Worm (Caenorhabditis elegans): Measurements from ENCODE around the gene C14C6.6.

The C14C6.6 gene

ce11 chrV:565984-566383 is 18.1 kb upstream of the C14C6.6 start, which contains the start of gene sri-73:
Gene sri-73, minus strand, starts transcription at chrV:566084.
- no peak for TF ChIP-seq ceh-16 (tag; optimal IDR thresholded peaks at IDR 0.05)
- no peak for TF ChIP-seq ZK546.5 (tag; optimal IDR thresholded peaks at IDR 0.05)
- TF ChIP-seq nhr-10 (tag; optimal IDR thresholded peaks at IDR 0.05) = no peak
- no peak for TF ChIP-seq nhr-23 (tag; optimal IDR thresholded peaks at IDR 0.05)
- TF ChIP-seq nhr-77 (tag; optimal IDR thresholded peaks at IDR 0.05) = no peak
- no peak for TF ChIP-seq nhr-129 (tag; optimal IDR thresholded peaks at IDR 0.05)
- no peak for TF ChIP-seq lin-39 (tag; optimal IDR thresholded peaks at IDR 0.05)
- no peak for TF ChIP-seq ztf-11 (tag; optimal IDR thresholded peaks at IDR 0.05)
- TF ChIP-seq ztf-4 (tag; optimal IDR thresholded peaks at IDR 0.05) = no peak
- TF ChIP-seq elt-3 (tag; optimal IDR thresholded peaks at IDR 0.05) = no peak

- TF ChIP-seq blmp-1 (tag; optimal IDR thresholded peaks at IDR 0.05; ENCODE audit: insufficient read depth) (no peak), C34F6.9 (tag; optimal IDR thresholded peaks at IDR 0.05) (no peak), alr-1 (tag; optimal IDR thresholded peaks at IDR 0.05) (no peak), nhr-237 (tag; optimal IDR thresholded peaks at IDR 0.05) (no peak), unc-55 (GFP tag; optimal IDR thresholded peaks at IDR 0.05) (no peak), nhr-23 (tag; optimal IDR thresholded peaks at IDR 0.05) (no peak), ztf-1 (GFP tag; conservative IDR thresholded peaks at IDR 0.05) (no peak), fos-1 (tag; optimal IDR thresholded peaks at IDR 0.05) (no peak), dmd-4 (tag; optimal IDR thresholded peaks at IDR 0.05) (no peak), sem-4 (tag; optimal IDR thresholded peaks at IDR 0.05) (no peak), peb-1 (tag; optimal IDR thresholded peaks at IDR 0.05) (no peak), ceh-82 (tag; optimal IDR thresholded peaks at IDR 0.05) (no peak), F13H6.1 (tag; optimal IDR thresholded peaks at IDR 0.05) (no peak), lin-13 (GFP tag; optimal IDR thresholded peaks at IDR 0.05) (no peak)
Observed at ce11 chrV:562834-563233, 15.0 kb upstream of the C14C6.6 start, which contains the start of gene C14C6.2. Gene C14C6.2, plus strand, starts transcription at chrV:563134.

ce11 chrV:559940-560339 is 12.1 kb upstream of the C14C6.6 start, which contains the start of gene srx-7:
Gene srx-7, plus strand, starts transcription at chrV:560195.
- TF ChIP-seq elt-3 (tag; optimal IDR thresholded peaks at IDR 0.05) (no peak), dmd-4 (tag; optimal IDR thresholded peaks at IDR 0.05) (no peak), R02D3.7 (tag; optimal IDR thresholded peaks at IDR 0.05) (no peak), lin-11 (tag; optimal IDR thresholded peaks at IDR 0.05) (no peak), peb-1 (tag; optimal IDR thresholded peaks at IDR 0.05) (no peak)

- no peak for TF ChIP-seq mab-5 (tag; optimal IDR thresholded peaks at IDR 0.05)
- no peak for TF ChIP-seq crh-2 (tag; optimal IDR thresholded peaks at IDR 0.05)
- TF ChIP-seq elt-3 (tag; optimal IDR thresholded peaks at IDR 0.05) = no peak
- no peak for TF ChIP-seq nhr-10 (tag; optimal IDR thresholded peaks at IDR 0.05)
- TF ChIP-seq nhr-237 (tag; optimal IDR thresholded peaks at IDR 0.05) = no peak
- no peak for TF ChIP-seq nhr-77 (tag; optimal IDR thresholded peaks at IDR 0.05)
- TF ChIP-seq nhr-6 (tag; optimal IDR thresholded peaks at IDR 0.05) = no peak
- TF ChIP-seq skn-1 (tag; optimal IDR thresholded peaks at IDR 0.05) = no peak
- TF ChIP-seq Y55F3AM.14 (GFP tag; optimal IDR thresholded peaks at IDR 0.05) = no peak
- TF ChIP-seq gmeb-1 (tag; optimal IDR thresholded peaks at IDR 0.05) = no peak
- no peak for TF ChIP-seq sma-3 (GFP tag; optimal IDR thresholded peaks at IDR 0.05)
- TF ChIP-seq R02D3.7 (tag; optimal IDR thresholded peaks at IDR 0.05) = no peak
- TF ChIP-seq ztf-4 (tag; optimal IDR thresholded peaks at IDR 0.05) = no peak
- no peak for TF ChIP-seq mdl-1 (tag; optimal IDR thresholded peaks at IDR 0.05)
- TF ChIP-seq lin-39 (tag; optimal IDR thresholded peaks at IDR 0.05) = no peak
- TF ChIP-seq ceh-16 (tag; optimal IDR thresholded peaks at IDR 0.05) = no peak
- TF ChIP-seq ZK546.5 (tag; optimal IDR thresholded peaks at IDR 0.05) = no peak
- TF ChIP-seq sem-4 (tag; optimal IDR thresholded peaks at IDR 0.05) = no peak
- TF ChIP-seq lsy-2 (tag; optimal IDR thresholded peaks at IDR 0.05) = no peak
Observed at ce11 chrV:556055-556454, 8.2 kb upstream of the C14C6.6 start, which contains the start of gene srx-8. Gene srx-8, minus strand, starts transcription at chrV:556155.

- TF ChIP-seq sma-9 (GFP tag; optimal IDR thresholded peaks at IDR 0.05) (no peak), sma-9 (tag; optimal IDR thresholded peaks at IDR 0.05) (no peak)
Observed at ce11 chrV:553067-553466, 5.2 kb upstream of the C14C6.6 start, which contains the start of gene C14C6.8. Gene C14C6.8, minus strand, starts transcription at chrV:553167.
